Worm (Caenorhabditis elegans) whole organism, L4 larva: ENCODE results near the gene nhr-84.
"Not testable (repeated sequence)": the region's sequence is repeated elsewhere in the genome, so short reads cannot be mapped to it uniquely, and the experiment has no call there.

Experiments used
- F26F4.8 ChIP-seq: fragments of 200-800 bp; sonication (Bioruptor generic); conservative IDR thresholded peaks from 2 replicates; pipeline ENCODE4 v1.3.6; 2022; ENCODE audit warnings: missing genetic modification characterization, missing compliant biosample characterization
- F37D6.2 ChIP-seq: sonication (generic microtip); optimal IDR thresholded peaks from 2 replicates; lab custom pipeline; 2016; ENCODE audit warnings: mild to moderate bottlenecking, missing genetic modification characterization, missing compliant biosample characterization
- T20F7.1 ChIP-seq: fragments of 200-800 bp; sonication (Bioruptor generic); optimal IDR thresholded peaks from 2 replicates; lab custom pipeline; 2018; ENCODE audit warnings: mild to moderate bottlenecking, missing genetic modification characterization, missing compliant biosample characterization
- Y105C5A.15 ChIP-seq: fragments of 200-800 bp; sonication (Bioruptor generic); IDR thresholded peaks from 2 replicates; pipeline ENCODE4 v1.3.6; 2022; ENCODE audit warnings: missing genetic modification characterization, missing compliant biosample characterization
- aha-1 ChIP-seq: fragments of 150-350 bp; peaks from one replicate; lab custom pipeline; 2014; ENCODE audit warnings: missing biosample characterization, missing genetic modification characterization
- arid-1 ChIP-seq: fragments of 200-800 bp; sonication (Bioruptor generic); conservative IDR thresholded peaks from 2 replicates; pipeline ENCODE4 v1.3.6; 2022; ENCODE audit warnings: missing genetic modification reagents, missing genetic modification characterization, missing compliant biosample characterization
- ceh-44 ChIP-seq: fragments of 200-800 bp; sonication (Bioruptor generic); IDR thresholded peaks from 2 replicates; pipeline ENCODE4 v1.3.6; 2022; ENCODE audit warnings: missing genetic modification reagents, missing genetic modification characterization, missing compliant biosample characterization
- dpl-1 ChIP-seq: fragments of 150-350 bp; optimal IDR thresholded peaks from 2 replicates; lab custom pipeline; 2014; ENCODE audit warnings: missing biosample characterization, missing genetic modification reagents, missing genetic modification characterization
- fkh-10 ChIP-seq: fragments of 150-350 bp; optimal IDR thresholded peaks from 2 replicates; lab custom pipeline; 2014; ENCODE audit warnings: missing biosample characterization, missing genetic modification reagents, missing genetic modification characterization
- fos-1 ChIP-seq: fragments of 150-350 bp; optimal IDR thresholded peaks from 2 replicates; lab custom pipeline; 2014; ENCODE audit warnings: missing biosample characterization, missing genetic modification characterization
- gei-8 ChIP-seq: fragments of 200-800 bp; sonication (Bioruptor generic); optimal IDR thresholded peaks from 2 replicates; lab custom pipeline; 2018; ENCODE audit warnings: mild to moderate bottlenecking, missing genetic modification characterization, missing compliant biosample characterization
- hlh-11 ChIP-seq: fragments of 200-800 bp; sonication (Bioruptor generic); optimal IDR thresholded peaks from 2 replicates; lab custom pipeline; 2018; ENCODE audit warnings: mild to moderate bottlenecking, missing genetic modification characterization, missing compliant biosample characterization
- hlh-30 ChIP-seq: sonication (generic microtip); optimal IDR thresholded peaks from 2 replicates; lab custom pipeline; 2017; ENCODE audit warnings: antibody characterized with exemption, mild to moderate bottlenecking, missing genetic modification characterization, missing compliant biosample characterization; ENCODE audit not compliant: insufficient read depth
- jun-1 ChIP-seq: fragments of 150-350 bp; optimal IDR thresholded peaks from 2 replicates; lab custom pipeline; 2014; ENCODE audit warnings: missing biosample characterization, missing genetic modification reagents, missing genetic modification characterization
- mes-2 ChIP-seq: sonication (generic microtip); optimal IDR thresholded peaks from 2 replicates; lab custom pipeline; 2016; ENCODE audit warnings: missing genotype, mild to moderate bottlenecking, missing genetic modification characterization, missing compliant biosample characterization; ENCODE audit not compliant: poor library complexity, severe bottlenecking
- nhr-10 ChIP-seq: fragments of 150-350 bp; optimal IDR thresholded peaks from 2 replicates; lab custom pipeline; 2014; ENCODE audit warnings: missing biosample characterization, missing genetic modification characterization
- nhr-25 ChIP-seq: sonication (generic microtip); optimal IDR thresholded peaks from 2 replicates; lab custom pipeline; 2017; ENCODE audit warnings: missing genetic modification characterization, mild to moderate bottlenecking, missing compliant biosample characterization, antibody characterized with exemption, moderate library complexity, borderline replicate concordance; ENCODE audit not compliant: insufficient read depth
- nhr-28 ChIP-seq: fragments of 150-350 bp; optimal IDR thresholded peaks from 2 replicates; lab custom pipeline; 2014; ENCODE audit warnings: missing biosample characterization, missing genetic modification characterization
- nhr-41 ChIP-seq: fragments of 200-800 bp; sonication (Bioruptor generic); IDR thresholded peaks from 2 replicates; pipeline ENCODE4 v1.3.6; 2022; ENCODE audit warnings: missing genetic modification reagents, missing genetic modification characterization, missing compliant biosample characterization
- nhr-48 ChIP-seq: sonication (generic microtip); optimal IDR thresholded peaks from 2 replicates; lab custom pipeline; 2016; ENCODE audit warnings: mild to moderate bottlenecking, missing genetic modification characterization, missing compliant biosample characterization
- php-3 ChIP-seq: fragments of 200-800 bp; sonication (Bioruptor generic); IDR thresholded peaks from 2 replicates; pipeline ENCODE4 v1.3.6; 2022; ENCODE audit warnings: missing genetic modification reagents, missing genetic modification characterization, missing compliant biosample characterization
- skn-1 ChIP-seq: fragments of 150-350 bp; optimal IDR thresholded peaks from 2 replicates; lab custom pipeline; 2014; ENCODE audit warnings: missing biosample characterization, missing genetic modification characterization
- snpc-1.2 ChIP-seq: fragments of 200-800 bp; sonication (Bioruptor generic); IDR thresholded peaks from 2 replicates; pipeline ENCODE4 v1.3.6; 2022; ENCODE audit warnings: missing genetic modification reagents, missing genetic modification characterization, missing compliant biosample characterization
- tra-1 ChIP-seq: fragments of 200-800 bp; sonication (Bioruptor generic); IDR thresholded peaks from 2 replicates; pipeline ENCODE4 v1.3.6; 2022; ENCODE audit warnings: missing genetic modification reagents, missing genetic modification characterization, missing compliant biosample characterization
- unc-130 ChIP-seq: sonication (generic microtip); optimal IDR thresholded peaks from 2 replicates; lab custom pipeline; 2016; ENCODE audit warnings: missing genetic modification reagents, missing genetic modification characterization, missing compliant biosample characterization
- unc-39 ChIP-seq: sonication (generic microtip); optimal IDR thresholded peaks from 2 replicates; lab custom pipeline; 2017; ENCODE audit warnings: missing biosample characterization, missing genetic modification characterization
- unc-62 ChIP-seq, 3 experiments: fragments of 150-350 bp in 1 of 3; sonication (generic microtip); optimal IDR thresholded peaks in 2 of 3; peaks in 1 of 3; 1 replicate in 1 of 3; 2 replicates in 2 of 3; lab custom pipeline; 2014 to 2017; ENCODE audit warnings: missing biosample characterization in 3 of 3, missing genetic modification characterization in 3 of 3, missing genetic modification reagents in 3 of 3, missing genotype in 1 of 3
- vab-7 ChIP-seq: fragments of 200-800 bp; sonication (Bioruptor generic); IDR thresholded peaks from 2 replicates; pipeline ENCODE4 v1.3.6; 2022; ENCODE audit warnings: missing genetic modification reagents, missing genetic modification characterization, missing compliant biosample characterization
- zfp-3 ChIP-seq: fragments of 200-800 bp; sonication (Bioruptor generic); conservative IDR thresholded peaks from 2 replicates; pipeline ENCODE4 v1.3.6; 2022; ENCODE audit warnings: missing genetic modification reagents, missing genetic modification characterization, missing compliant biosample characterization
- ztf-7 ChIP-seq: fragments of 150-350 bp; optimal IDR thresholded peaks from 2 replicates; lab custom pipeline; 2014; ENCODE audit warnings: missing biosample characterization, missing genetic modification characterization

The nhr-84 gene

DNA sequence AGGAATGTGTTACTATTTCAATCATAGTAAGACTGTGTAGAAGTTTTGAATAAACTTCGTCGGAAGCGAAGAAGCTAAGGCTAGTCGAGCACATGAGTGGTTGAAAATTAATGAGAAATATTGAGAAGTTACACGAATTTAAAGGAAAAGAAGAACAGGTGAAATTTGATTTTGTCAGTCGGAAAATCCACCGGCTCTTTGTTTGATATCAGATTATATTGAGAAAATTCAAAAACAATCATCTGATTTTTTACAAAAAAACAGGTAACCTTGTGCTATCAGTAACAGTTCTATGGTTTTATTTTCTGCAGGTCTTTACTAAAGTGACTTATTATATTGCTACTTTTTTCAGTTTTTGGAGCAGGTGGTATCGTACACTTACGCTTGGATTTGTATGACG, 21.1 kb downstream of the nhr-84 start, which contains the start of gene srh-148:
TSS of gene srh-148 (minus strand) at position 101 of the 400 bp plus-strand sequence.
- no peak for TF ChIP-seq ceh-44 (GFP tag; lab: Robert Waterston, UW)
- TF ChIP-seq zfp-3: no peak
- no peak for TF ChIP-seq T20F7.1 (GFP tag; lab: Kevin White, UChicago)
- TF ChIP-seq arid-1 (GFP tag; lab: Robert Waterston, UW): no peak
- no peak for TF ChIP-seq hlh-11 (tag; lab: Kevin White, UChicago)
- TF ChIP-seq nhr-28 (tag; lab: Kevin White, UChicago): no peak
- no peak for TF ChIP-seq nhr-48 (tag; lab: Kevin White, UChicago)
- no peak for TF ChIP-seq snpc-1.2 (GFP tag; lab: Robert Waterston, UW)
- no peak for TF ChIP-seq Y105C5A.15 (GFP tag; lab: Robert Waterston, UW)
- no peak for TF ChIP-seq fos-1
- TF ChIP-seq tra-1 (GFP tag; lab: Robert Waterston, UW): no peak
- no peak for TF ChIP-seq nhr-41 (GFP tag; lab: Robert Waterston, UW)
- no peak for TF ChIP-seq skn-1 (tag; lab: Kevin White, UChicago)
- TF ChIP-seq jun-1 (tag; lab: Kevin White, UChicago): no peak
- TF ChIP-seq dpl-1: no peak

ce11 chrV:15850276-15850811, 29.1 kb downstream of the nhr-84 start, which contains the start of gene srh-147:
TSS of gene srh-147 (minus strand) at chrV:15850326.
- TF ChIP-seq unc-62 (GFP tag; optimal IDR thresholded peaks at IDR 0.05 in 1 of 2; lab: Kevin White, UChicago): peak in 1 of 2 experiments; percentile 48
- not testable (repeated sequence) for TF ChIP-seq unc-62 (tag; optimal IDR thresholded peaks at IDR 0.05; lab: Kevin White, UChicago)

- TF ChIP-seq aha-1 (tag; lab: Kevin White, UChicago) (peak; percentile 51), nhr-25 (tag; lab: Kevin White, UChicago) (no peak), nhr-10 (tag; lab: Kevin White, UChicago) (no peak), F26F4.8 (no peak)
- TF ChIP-seq, all 104 proteins: peak for 1
Measured at ce11 chrV:15841095-15841494, 38.3 kb downstream of the nhr-84 start, which contains the start of gene srh-149. TSS of gene srh-149 (minus strand) at chrV:15841195.

- TF ChIP-seq unc-39 (tag; lab: Kevin White, UChicago): no peak
- no peak for TF ChIP-seq fkh-10
Measured at ce11 chrV:15833622-15834021, 45.8 kb downstream of the nhr-84 start, which contains the start of gene srbc-54. TSS of gene srbc-54 (minus strand) at chrV:15833722.

ce11 chrV:15831586-15831985, 47.8 kb downstream of the nhr-84 start, which contains the start of gene srbc-56:
TSS of gene srbc-56 (minus strand) at chrV:15831686.
- TF ChIP-seq nhr-48 (tag; lab: Kevin White, UChicago) (no peak), nhr-41 (GFP tag; lab: Robert Waterston, UW) (no peak)

- TF ChIP-seq ztf-7 (tag; lab: Kevin White, UChicago): no peak
- no peak for TF ChIP-seq hlh-30 (tag; lab: Kevin White, UChicago)
- no peak for TF ChIP-seq mes-2 (tag; lab: Kevin White, UChicago)
- TF ChIP-seq vab-7 (GFP tag; lab: Robert Waterston, UW): no peak
- TF ChIP-seq gei-8: no peak
- TF ChIP-seq F37D6.2 (tag; lab: Kevin White, UChicago): no peak
- no peak for TF ChIP-seq php-3 (GFP tag; lab: Robert Waterston, UW)
- TF ChIP-seq unc-130 (GFP tag; lab: Kevin White, UChicago): no peak
Measured at ce11 chrV:15829907-15830306, 49.5 kb downstream of the nhr-84 start, which contains the start of gene srbc-55. TSS of gene srbc-55 (minus strand) at chrV:15830007.
